Worm (Caenorhabditis elegans) whole organism, L2 larva: ENCODE data around the gene fbxc-53.

Experiments
- C34F6.9 ChIP-seq: fragments of 150-350 bp; optimal IDR thresholded peaks from 2 replicates; lab custom pipeline; 2014; ENCODE audit warnings: missing biosample characterization, missing genetic modification characterization
- F13H6.1 ChIP-seq: sonication (generic microtip); optimal IDR thresholded peaks from 2 replicates; lab custom pipeline; 2016; ENCODE audit warnings: missing genetic modification characterization, missing compliant biosample characterization
- Y55F3AM.14 ChIP-seq: fragments of 200-800 bp; sonication (Bioruptor generic); optimal IDR thresholded peaks from 2 replicates; lab custom pipeline; 2018; ENCODE audit warnings: mild to moderate bottlenecking, missing genetic modification characterization, missing compliant biosample characterization
- ZK546.5 ChIP-seq: sonication (generic microtip); optimal IDR thresholded peaks from 2 replicates; lab custom pipeline; 2017; ENCODE audit warnings: missing biosample characterization, missing genetic modification characterization
- ama-1 ChIP-seq: fragments of 150-350 bp; optimal IDR thresholded peaks from 2 replicates; lab custom pipeline; 2018; ENCODE audit warnings: inconsistent platforms
- crh-2 ChIP-seq: sonication (generic microtip); optimal IDR thresholded peaks from 2 replicates; lab custom pipeline; 2017; ENCODE audit warnings: missing biosample characterization, missing genetic modification characterization
- egl-27 ChIP-seq: sonication (generic microtip); optimal IDR thresholded peaks from 3 replicates; lab custom pipeline; 2017; ENCODE audit warnings: missing biosample characterization, missing genetic modification reagents, missing genetic modification characterization
- elt-1 ChIP-seq: fragments of 150-350 bp; optimal IDR thresholded peaks from 2 replicates; lab custom pipeline; 2014; ENCODE audit warnings: missing biosample characterization, missing genetic modification characterization
- elt-3 ChIP-seq: sonication (generic microtip); optimal IDR thresholded peaks from 2 replicates; lab custom pipeline; 2017; ENCODE audit warnings: missing biosample characterization, missing genetic modification characterization
- fos-1 ChIP-seq: fragments of 150-350 bp; optimal IDR thresholded peaks from 2 replicates; lab custom pipeline; 2014; ENCODE audit warnings: missing biosample characterization, missing genetic modification characterization
- gmeb-1 ChIP-seq: fragments of 150-350 bp; optimal IDR thresholded peaks from 2 replicates; lab custom pipeline; 2014; ENCODE audit warnings: missing biosample characterization, missing genetic modification characterization
- lin-11 ChIP-seq: fragments of 150-350 bp; sonication (generic microtip); optimal IDR thresholded peaks from 2 replicates; lab custom pipeline; 2014; ENCODE audit warnings: missing biosample characterization, missing genetic modification characterization, inconsistent platforms, mixed read lengths
- lin-13 ChIP-seq: fragments of 150-350 bp; optimal IDR thresholded peaks from 2 replicates; lab custom pipeline; 2014; ENCODE audit warnings: missing biosample characterization, missing genetic modification reagents, missing genetic modification characterization
- lin-39 ChIP-seq: fragments of 150-350 bp; optimal IDR thresholded peaks from 2 replicates; lab custom pipeline; 2014; ENCODE audit warnings: missing biosample characterization, missing genetic modification reagents, missing genetic modification characterization
- lsy-2 ChIP-seq, 2 experiments: fragments of 150-350 bp in 1 of 2; sonication (generic microtip) in 1 of 2; optimal IDR thresholded peaks; 2 replicates each; lab custom pipeline; 2014 to 2017; ENCODE audit warnings: missing biosample characterization in 2 of 2, missing genetic modification characterization in 2 of 2
- mab-5 ChIP-seq: fragments of 150-350 bp; optimal IDR thresholded peaks from 2 replicates; lab custom pipeline; 2014; ENCODE audit warnings: missing biosample characterization, missing genetic modification characterization
- mbf-1 ChIP-seq: sonication (generic microtip); optimal IDR thresholded peaks from 2 replicates; lab custom pipeline; 2017; ENCODE audit warnings: missing biosample characterization, missing genetic modification characterization
- mdl-1 ChIP-seq, 2 experiments: fragments of 150-350 bp in 1 of 2; sonication (generic microtip) in 1 of 2; optimal IDR thresholded peaks; 2 replicates each; lab custom pipeline; 2017; ENCODE audit warnings: missing biosample characterization in 2 of 2, missing genetic modification characterization in 2 of 2
- nhr-10 ChIP-seq: sonication (generic microtip); optimal IDR thresholded peaks from 2 replicates; lab custom pipeline; 2017; ENCODE audit warnings: missing biosample characterization, missing genetic modification characterization
- nhr-129 ChIP-seq: fragments of 150-350 bp; optimal IDR thresholded peaks from 2 replicates; lab custom pipeline; 2014; ENCODE audit warnings: missing biosample characterization, missing genetic modification characterization
- nhr-21 ChIP-seq: fragments of 150-350 bp; optimal IDR thresholded peaks from 2 replicates; lab custom pipeline; 2014; ENCODE audit warnings: missing biosample characterization, missing genetic modification characterization
- nhr-23 ChIP-seq: fragments of 150-350 bp; optimal IDR thresholded peaks from 2 replicates; lab custom pipeline; 2014; ENCODE audit warnings: missing biosample characterization, missing genetic modification reagents, missing genetic modification characterization
- nhr-237 ChIP-seq: fragments of 150-350 bp; optimal IDR thresholded peaks from 2 replicates; lab custom pipeline; 2014; ENCODE audit warnings: missing biosample characterization, missing genetic modification characterization
- nhr-25 ChIP-seq: fragments of 150-350 bp; sonication (generic microtip); optimal IDR thresholded peaks from 3 replicates; lab custom pipeline; 2014; ENCODE audit warnings: missing biosample characterization, missing genetic modification characterization
- nhr-6 ChIP-seq: fragments of 150-350 bp; optimal IDR thresholded peaks from 2 replicates; lab custom pipeline; 2014; ENCODE audit warnings: missing biosample characterization, missing genetic modification characterization
- nhr-77 ChIP-seq: fragments of 150-350 bp; optimal IDR thresholded peaks from 2 replicates; lab custom pipeline; 2014; ENCODE audit warnings: missing biosample characterization, missing genetic modification characterization
- peb-1 ChIP-seq: fragments of 150-350 bp; optimal IDR thresholded peaks from 2 replicates; lab custom pipeline; 2014; ENCODE audit warnings: missing biosample characterization, missing genetic modification characterization
- sem-4 ChIP-seq: fragments of 150-350 bp; optimal IDR thresholded peaks from 2 replicates; lab custom pipeline; 2014; ENCODE audit warnings: missing biosample characterization, missing genetic modification reagents, missing genetic modification characterization
- skn-1 ChIP-seq: sonication (generic microtip); optimal IDR thresholded peaks from 2 replicates; lab custom pipeline; 2017; ENCODE audit warnings: missing biosample characterization, missing genetic modification characterization
- sma-3 ChIP-seq: sonication (generic microtip); optimal IDR thresholded peaks from 2 replicates; lab custom pipeline; 2016; ENCODE audit warnings: missing genetic modification reagents, missing genetic modification characterization, missing compliant biosample characterization
- sma-9 ChIP-seq, 2 experiments: fragments of 150-350 bp in 1 of 2; sonication (generic microtip) in 1 of 2; optimal IDR thresholded peaks; 2 replicates each; lab custom pipeline; 2014 to 2016; ENCODE audit warnings: missing genetic modification characterization in 2 of 2, mild to moderate bottlenecking in 1 of 2, missing biosample characterization in 1 of 2, missing compliant biosample characterization in 1 of 2, missing genetic modification reagents in 1 of 2, moderate library complexity in 1 of 2
- snpc-4 ChIP-seq: fragments of 150-350 bp; optimal IDR thresholded peaks from 2 replicates; lab custom pipeline; 2014; ENCODE audit warnings: missing biosample characterization, missing genetic modification characterization
- unc-39 ChIP-seq: fragments of 150-350 bp; optimal IDR thresholded peaks from 2 replicates; lab custom pipeline; 2014; ENCODE audit warnings: missing biosample characterization, missing genetic modification characterization
- unc-55 ChIP-seq: fragments of 150-350 bp; sonication (generic microtip); optimal IDR thresholded peaks from 3 replicates; lab custom pipeline; 2014; ENCODE audit warnings: missing biosample characterization, missing genetic modification reagents, missing genetic modification characterization
- unc-62 ChIP-seq: fragments of 150-350 bp; optimal IDR thresholded peaks from 2 replicates; lab custom pipeline; 2014; ENCODE audit warnings: missing biosample characterization, missing genetic modification reagents, missing genetic modification characterization
- zag-1 ChIP-seq: fragments of 150-350 bp; optimal IDR thresholded peaks from 2 replicates; lab custom pipeline; 2014; ENCODE audit warnings: missing biosample characterization, missing genetic modification characterization
- ztf-1 ChIP-seq: fragments of 200-800 bp; sonication (Bioruptor generic); conservative IDR thresholded peaks from 2 replicates; pipeline ENCODE4 v1.3.6; 2022; ENCODE audit warnings: missing genetic modification characterization, missing compliant biosample characterization
- ztf-11 ChIP-seq: sonication (generic microtip); optimal IDR thresholded peaks from 2 replicates; lab custom pipeline; 2017; ENCODE audit warnings: missing biosample characterization, missing genetic modification characterization
- ztf-4 ChIP-seq: fragments of 150-350 bp; optimal IDR thresholded peaks from 2 replicates; lab custom pipeline; 2014; ENCODE audit warnings: missing biosample characterization, missing genetic modification characterization

Gene fbxc-53

ce11 chrII:3680366-3680765, 30.7 kb upstream of the fbxc-53 start:
- TF ChIP-seq F13H6.1 (tag; lab: Kevin White, UChicago) (no peak), nhr-25 (tag; lab: Kevin White, UChicago) (no peak), skn-1 (no peak), elt-1 (tag; lab: Kevin White, UChicago) (no peak), nhr-77 (no peak), elt-3 (tag; lab: Kevin White, UChicago) (no peak), nhr-21 (tag; lab: Kevin White, UChicago) (no peak), lin-39 (tag; lab: Kevin White, UChicago) (no peak)

ce11 chrII:3681365-3682083, 29.6 kb upstream of the fbxc-53 start, which contains the start of gene F19B10.10:
Gene F19B10.10 (minus strand): TSS chrII:3681415.
- TF ChIP-seq nhr-237 (tag; lab: Kevin White, UChicago) (no peak), ama-1 (lab: Kevin White, UChicago) (no peak), nhr-10 (tag; lab: Kevin White, UChicago) (no peak), egl-27 (tag; lab: Kevin White, UChicago) (no peak), sem-4 (tag; lab: Kevin White, UChicago) (no peak), mbf-1 (no peak), ZK546.5 (tag; lab: Kevin White, UChicago) (no peak), C34F6.9 (tag; lab: Kevin White, UChicago) (no peak)
- TF ChIP-seq, all 48 proteins: peak for 0

ce11 chrII:3682770-3683234, 28.3 kb upstream of the fbxc-53 start, which contains the start of gene F19B10.1:
Gene F19B10.1 (plus strand): TSS chrII:3683184.
- peak; percentile 78 for TF ChIP-seq fos-1 (tag; lab: Kevin White, UChicago)
- peak; percentile 72 for TF ChIP-seq sma-3 (GFP tag; lab: Kevin White, UChicago)
- no peak for TF ChIP-seq ztf-4
- TF ChIP-seq lsy-2 (tag; optimal IDR thresholded peaks at IDR 0.05; lab: Kevin White, UChicago), result peak; percentile 42 to 88
- peak; percentile 80 for TF ChIP-seq sma-9 (GFP tag; optimal IDR thresholded peaks at IDR 0.05; lab: Kevin White, UChicago)
- TF ChIP-seq sma-9 (tag; optimal IDR thresholded peaks at IDR 0.05; lab: Kevin White, UChicago), result no peak
- peak; percentile 61 for TF ChIP-seq nhr-21 (tag; lab: Kevin White, UChicago)
- TF ChIP-seq mab-5 (tag; lab: Kevin White, UChicago), result peak; percentile 75
- TF ChIP-seq nhr-129 (tag; lab: Kevin White, UChicago), result peak; percentile 62
- peak; percentile 57 for TF ChIP-seq sem-4 (tag; lab: Kevin White, UChicago)
- peak; percentile 78 for TF ChIP-seq lin-13 (GFP tag; lab: Kevin White, UChicago)
- TF ChIP-seq gmeb-1 (tag; lab: Kevin White, UChicago), result peak; percentile 91
- peak; percentile 43 for TF ChIP-seq snpc-4
- TF ChIP-seq unc-55 (GFP tag; lab: Kevin White, UChicago), result peak; percentile 66
- TF ChIP-seq zag-1 (tag; lab: Kevin White, UChicago), result no peak
- peak in 1 of 2 experiments; percentile 55 for TF ChIP-seq mdl-1 (tag; optimal IDR thresholded peaks at IDR 0.05; lab: Kevin White, UChicago)
- TF ChIP-seq nhr-25 (tag; lab: Kevin White, UChicago), result no peak
- TF ChIP-seq elt-3 (tag; lab: Kevin White, UChicago), result no peak
- TF ChIP-seq C34F6.9 (tag; lab: Kevin White, UChicago), result peak; percentile 89
- TF ChIP-seq crh-2 (tag; lab: Kevin White, UChicago), result peak; percentile 72

ce11 chrII:3684487-3685067, 26.5 kb upstream of the fbxc-53 start:
- TF ChIP-seq fos-1 (tag; lab: Kevin White, UChicago), result peak; percentile 44
- TF ChIP-seq sma-3 (GFP tag; lab: Kevin White, UChicago), result no peak
- peak; percentile 37 for TF ChIP-seq unc-55 (GFP tag; lab: Kevin White, UChicago)
- no peak for TF ChIP-seq elt-1 (tag; lab: Kevin White, UChicago)

- TF ChIP-seq ztf-11, result no peak
- TF ChIP-seq nhr-25 (tag; lab: Kevin White, UChicago), result no peak
- TF ChIP-seq ztf-1 (GFP tag; lab: Robert Waterston, UW), result no peak
- TF ChIP-seq sem-4 (tag; lab: Kevin White, UChicago), result no peak
- TF ChIP-seq peb-1 (tag; lab: Kevin White, UChicago), result no peak
- TF ChIP-seq nhr-237 (tag; lab: Kevin White, UChicago), result no peak
- no peak for TF ChIP-seq nhr-6 (tag; lab: Kevin White, UChicago)
- TF ChIP-seq unc-55 (GFP tag; lab: Kevin White, UChicago), result no peak
- TF ChIP-seq C34F6.9 (tag; lab: Kevin White, UChicago), result no peak
- no peak for TF ChIP-seq lin-11 (tag; lab: Kevin White, UChicago)
- no peak for TF ChIP-seq unc-62 (GFP tag; lab: Kevin White, UChicago)
- TF ChIP-seq nhr-129 (tag; lab: Kevin White, UChicago), result no peak
- no peak for TF ChIP-seq lsy-2 (tag; optimal IDR thresholded peaks at IDR 0.05; lab: Kevin White, UChicago)
- TF ChIP-seq unc-39 (tag; lab: Kevin White, UChicago), result no peak
- no peak for TF ChIP-seq mab-5 (tag; lab: Kevin White, UChicago)
- TF ChIP-seq elt-1 (tag; lab: Kevin White, UChicago), result no peak
- no peak for TF ChIP-seq Y55F3AM.14 (GFP tag; lab: Kevin White, UChicago)
- no peak for TF ChIP-seq nhr-23 (tag; lab: Kevin White, UChicago)
- TF ChIP-seq mbf-1, result no peak
- no peak for TF ChIP-seq nhr-77
Observed at ce11 chrII:3688333-3688732, 22.8 kb upstream of the fbxc-53 start, which contains the start of gene ifas-1. Gene ifas-1 (minus strand): TSS chrII:3688719.
